Worm (Caenorhabditis elegans) whole organism, mixed stage, embryonic: ENCODE data around the gene ZC13.10.

Experiments
- ceh-43 ChIP-seq: fragments of 200-800 bp; sonication (Bioruptor generic); optimal IDR thresholded peaks from 2 replicates; lab custom pipeline; 2018; ENCODE audit warnings: mild to moderate bottlenecking, missing genetic modification characterization, moderate library complexity, missing compliant biosample characterization
- ces-1 ChIP-seq: fragments of 150-350 bp; optimal IDR thresholded peaks from 2 replicates; lab custom pipeline; 2014; ENCODE audit warnings: missing biosample characterization, missing genetic modification reagents, missing genetic modification characterization
- elt-3 ChIP-seq: fragments of 150-350 bp; optimal IDR thresholded peaks from 2 replicates; lab custom pipeline; 2014; ENCODE audit warnings: missing biosample characterization, missing genetic modification characterization
- lin-13 ChIP-seq: fragments of 150-350 bp; optimal IDR thresholded peaks from 2 replicates; lab custom pipeline; 2014; ENCODE audit warnings: missing biosample characterization, missing genetic modification characterization
- lsy-2 ChIP-seq: fragments of 150-350 bp; optimal IDR thresholded peaks from 2 replicates; lab custom pipeline; 2014; ENCODE audit warnings: missing biosample characterization, missing genetic modification characterization
- nhr-12 ChIP-seq: fragments of 150-350 bp; optimal IDR thresholded peaks from 2 replicates; lab custom pipeline; 2014; ENCODE audit warnings: missing biosample characterization, missing genetic modification characterization
- snpc-4 ChIP-seq: fragments of 150-350 bp; optimal IDR thresholded peaks from 2 replicates; lab custom pipeline; 2014; ENCODE audit warnings: missing biosample characterization, missing genetic modification characterization
- unc-62 ChIP-seq: fragments of 150-350 bp; optimal IDR thresholded peaks from 2 replicates; lab custom pipeline; 2014; ENCODE audit warnings: missing biosample characterization, missing genetic modification reagents, missing genetic modification characterization

- TF ChIP-seq lsy-2 (tag; lab: Kevin White, UChicago) (no peak), ceh-43 (GFP tag; lab: Kevin White, UChicago) (no peak), lin-13 (no peak), ces-1 (GFP tag; lab: Kevin White, UChicago) (no peak), elt-3 (tag; lab: Kevin White, UChicago) (no peak), snpc-4 (tag; lab: Kevin White, UChicago) (no peak), nhr-12 (no peak), unc-62 (GFP tag; lab: Kevin White, UChicago) (no peak)
Measured at ce11 chrX:912990-913389, 10.6 kb upstream of the ZC13.10 start, which contains the start of gene F35H12.6.
